Fruit fly (Drosophila melanogaster): Measurements from ENCODE around the gene CG13056.

The CG13056 gene

DNA sequence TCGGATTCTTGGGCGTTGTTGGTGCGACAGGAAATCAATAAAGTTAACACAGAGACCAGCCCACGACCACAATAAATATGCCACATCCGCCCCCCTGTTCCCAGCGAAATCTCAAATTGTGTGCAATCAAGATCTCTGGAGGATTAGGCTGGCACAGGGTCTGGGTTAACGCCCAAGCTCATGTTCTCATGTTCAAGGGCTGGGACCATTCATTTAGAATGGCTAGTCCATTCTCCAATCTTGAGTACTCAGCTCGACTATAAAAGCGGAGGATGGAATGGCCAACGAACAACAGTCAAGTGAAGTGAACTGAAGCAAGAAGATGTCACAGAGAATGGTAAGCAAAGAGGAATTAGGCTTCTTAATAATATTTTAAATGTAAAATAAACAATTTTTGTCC lies at the start of gene CG13056:
Gene CG13056, plus strand, starts transcription at position 301 of the 400 bp plus-strand sequence.
- TF ChIP-seq psq (optimal IDR thresholded peaks at IDR 0.05) (no peak), h (optimal IDR thresholded peaks at IDR 0.05) (no peak), insv (optimal IDR thresholded peaks at IDR 0.05) (no peak), ttk (optimal IDR thresholded peaks at IDR 0.05) (no peak), Myc (optimal IDR thresholded peaks at IDR 0.05) (no peak), Sin3A (optimal IDR thresholded peaks at IDR 0.05) (no peak)

DNA sequence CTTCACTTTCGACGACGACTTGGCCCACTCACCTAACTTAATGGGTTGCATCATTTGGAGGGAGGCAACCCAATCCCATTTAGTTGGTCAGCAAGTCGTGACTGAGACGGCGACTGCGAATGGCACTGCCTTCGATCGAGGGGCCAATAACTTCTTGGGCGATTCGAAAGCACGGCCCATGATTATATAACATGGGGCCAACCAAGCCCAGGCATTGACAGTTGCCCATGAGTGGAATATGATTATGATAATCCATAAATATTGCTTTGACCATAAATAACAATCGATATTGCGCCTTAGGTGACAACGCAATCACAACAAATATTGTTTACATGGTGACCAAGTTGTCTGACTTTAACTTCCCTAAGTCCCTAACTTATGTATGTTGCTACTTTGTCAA lies 49.3 kb upstream of the CG13056 start, which contains the start of gene CG13048:
Gene CG13048, minus strand, starts transcription at position 101 of the 400 bp plus-strand sequence.
- TF ChIP-seq h (optimal IDR thresholded peaks at IDR 0.05) (no peak), Myc (optimal IDR thresholded peaks at IDR 0.05) (no peak), ttk (optimal IDR thresholded peaks at IDR 0.05) (no peak), psq (optimal IDR thresholded peaks at IDR 0.05) (no peak), insv (optimal IDR thresholded peaks at IDR 0.05) (no peak), Sin3A (optimal IDR thresholded peaks at IDR 0.05) (no peak)

- no peak for TF ChIP-seq psq (optimal IDR thresholded peaks at IDR 0.05)
- TF ChIP-seq insv (optimal IDR thresholded peaks at IDR 0.05): no peak
- no peak for TF ChIP-seq ttk (optimal IDR thresholded peaks at IDR 0.05)
- TF ChIP-seq h (optimal IDR thresholded peaks at IDR 0.05): no peak
- TF ChIP-seq Myc (optimal IDR thresholded peaks at IDR 0.05): no peak
- no peak for TF ChIP-seq Sin3A (optimal IDR thresholded peaks at IDR 0.05)
Measured at dm6 chr3L:16285346-16285911, 47.7 kb upstream of the CG13056 start, which contains the start of gene CG13047. TSS of gene CG13047 (minus strand) at chr3L:16285396.

DNA sequence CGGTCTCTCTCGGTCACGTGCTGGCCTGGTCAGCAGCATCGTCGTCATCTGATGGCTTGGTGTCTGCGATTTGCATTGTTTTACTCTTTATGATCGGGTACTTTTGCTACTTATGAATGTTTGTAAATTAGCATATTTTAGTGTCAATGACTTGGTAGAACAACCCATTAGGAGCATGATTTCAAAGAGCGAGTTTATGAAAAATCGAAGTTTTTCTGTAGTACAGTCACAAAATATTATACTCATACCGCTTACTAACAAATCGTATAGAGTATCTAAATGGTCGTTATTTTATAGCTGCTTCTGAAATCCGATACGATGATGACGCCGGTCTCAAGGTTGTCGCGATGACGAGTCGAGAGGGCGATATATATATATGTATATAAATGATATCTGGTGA lies 46.9 kb upstream of the CG13056 start:
- TF ChIP-seq psq (optimal IDR thresholded peaks at IDR 0.05) (no peak), Sin3A (optimal IDR thresholded peaks at IDR 0.05) (no peak), Myc (optimal IDR thresholded peaks at IDR 0.05) (no peak), h (optimal IDR thresholded peaks at IDR 0.05) (no peak), ttk (optimal IDR thresholded peaks at IDR 0.05) (no peak)

- TF ChIP-seq insv (optimal IDR thresholded peaks at IDR 0.05): no peak
- no peak for TF ChIP-seq psq (optimal IDR thresholded peaks at IDR 0.05)
- TF ChIP-seq Myc (optimal IDR thresholded peaks at IDR 0.05): no peak
- no peak for TF ChIP-seq h (optimal IDR thresholded peaks at IDR 0.05)
- no peak for TF ChIP-seq ttk (optimal IDR thresholded peaks at IDR 0.05)
- TF ChIP-seq Sin3A (optimal IDR thresholded peaks at IDR 0.05): no peak
Measured at dm6 chr3L:16288322-16288721, 44.8 kb upstream of the CG13056 start, which contains the start of gene CG13046. TSS of gene CG13046 (minus strand) at chr3L:16288422.

DNA sequence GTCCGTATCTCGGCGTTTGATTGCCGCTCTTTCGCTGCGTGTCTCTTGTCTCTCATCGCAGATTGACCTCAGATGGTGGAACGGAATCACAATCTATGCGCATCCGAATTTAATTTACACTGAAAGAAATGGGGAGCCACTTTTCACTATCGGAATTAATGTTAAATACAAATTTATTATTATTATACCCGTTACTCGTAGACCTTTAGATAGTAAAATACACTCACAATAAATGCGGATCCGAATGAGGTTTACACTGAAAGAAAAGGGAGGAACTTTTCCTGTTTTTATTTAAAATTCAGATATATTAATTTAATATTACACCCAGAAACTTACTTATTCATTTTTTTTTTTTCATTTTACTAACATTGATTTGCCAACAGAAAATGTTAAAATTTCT lies 44.0 kb upstream of the CG13056 start:
- TF ChIP-seq insv (optimal IDR thresholded peaks at IDR 0.05) (no peak), h (optimal IDR thresholded peaks at IDR 0.05) (no peak), psq (optimal IDR thresholded peaks at IDR 0.05) (no peak), Sin3A (optimal IDR thresholded peaks at IDR 0.05) (no peak), ttk (optimal IDR thresholded peaks at IDR 0.05) (no peak), Myc (optimal IDR thresholded peaks at IDR 0.05) (no peak)

DNA sequence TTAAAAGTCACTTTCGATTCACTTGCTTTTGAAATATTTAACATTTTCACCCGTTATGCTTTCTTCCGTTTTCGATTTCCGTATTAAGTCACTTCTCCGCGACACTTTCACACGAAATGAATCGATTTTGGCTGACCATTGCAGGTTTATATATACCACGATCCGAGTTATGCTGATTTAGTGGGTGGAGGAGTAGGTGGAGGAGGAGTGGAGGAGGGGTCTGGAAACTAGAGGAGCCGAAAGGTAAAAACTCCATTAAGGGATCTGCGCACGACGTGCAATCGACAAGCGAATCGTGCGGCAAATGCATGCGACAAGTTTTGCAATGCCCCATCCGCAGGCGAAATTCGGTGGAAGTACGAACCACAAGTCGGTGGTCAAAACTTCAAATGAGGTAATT lies 42.3 kb upstream of the CG13056 start, which contains the start of gene CG13045:
Gene CG13045, minus strand, starts transcription at position 101 of the 400 bp plus-strand sequence.
- TF ChIP-seq h (optimal IDR thresholded peaks at IDR 0.05): no peak
- no peak for TF ChIP-seq psq (optimal IDR thresholded peaks at IDR 0.05)
- TF ChIP-seq ttk (optimal IDR thresholded peaks at IDR 0.05): no peak
- no peak for TF ChIP-seq Myc (optimal IDR thresholded peaks at IDR 0.05)
- no peak for TF ChIP-seq Sin3A (optimal IDR thresholded peaks at IDR 0.05)
- no peak for TF ChIP-seq insv (optimal IDR thresholded peaks at IDR 0.05)

DNA sequence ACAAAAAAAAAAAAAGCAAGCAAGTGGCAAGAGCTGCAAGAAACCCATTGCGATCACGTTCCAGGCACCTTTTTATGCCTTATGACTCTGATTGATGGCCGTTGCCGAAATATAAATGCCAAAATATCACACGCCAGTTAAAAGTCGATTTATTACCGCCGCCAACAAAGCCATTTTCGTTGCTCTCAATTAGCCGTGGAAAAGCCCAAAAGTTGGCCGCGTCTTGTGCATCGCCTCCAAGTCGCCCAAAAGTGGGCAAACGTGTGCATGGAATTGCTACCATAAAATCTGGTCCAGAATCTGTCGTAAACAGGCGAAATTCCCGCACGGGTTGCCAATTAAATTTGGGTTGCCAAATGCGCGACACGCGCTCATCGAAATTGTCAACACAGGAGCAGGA lies 41.4 kb upstream of the CG13056 start:
- TF ChIP-seq insv (optimal IDR thresholded peaks at IDR 0.05): no peak
- TF ChIP-seq ttk (optimal IDR thresholded peaks at IDR 0.05): no peak

dm6 chr3L:16295447-16295846 lies 37.7 kb upstream of the CG13056 start, which contains the start of gene CG4962:
TSS of gene CG4962 (minus strand) at chr3L:16295547.
- TF ChIP-seq psq (optimal IDR thresholded peaks at IDR 0.05): no peak
- no peak for TF ChIP-seq ttk (optimal IDR thresholded peaks at IDR 0.05)
- TF ChIP-seq h (optimal IDR thresholded peaks at IDR 0.05): no peak
- no peak for TF ChIP-seq Sin3A (optimal IDR thresholded peaks at IDR 0.05)
- no peak for TF ChIP-seq Myc (optimal IDR thresholded peaks at IDR 0.05)
- TF ChIP-seq insv (optimal IDR thresholded peaks at IDR 0.05): no peak

DNA sequence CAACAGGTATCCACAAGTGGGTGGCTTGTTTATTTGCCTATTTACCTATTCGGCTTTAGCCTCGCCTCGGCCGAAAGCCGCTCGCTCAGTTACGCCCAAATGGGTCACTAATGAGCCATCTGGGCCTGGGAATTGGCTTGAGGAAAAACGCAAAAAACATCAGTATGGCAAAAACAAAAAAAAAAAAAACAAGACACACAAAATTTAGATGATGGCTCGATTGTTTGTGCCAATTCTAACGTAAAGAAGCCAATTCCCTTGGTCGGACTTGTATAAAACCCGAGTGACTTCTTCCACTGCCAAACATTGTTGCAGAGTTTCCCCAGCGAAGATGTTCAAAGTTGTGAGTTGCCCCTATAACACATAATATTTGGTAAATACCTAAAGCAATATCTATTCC lies 32.0 kb upstream of the CG13056 start, which contains the start of gene CG4982:
Gene CG4982, plus strand, starts transcription at position 301 of the 400 bp plus-strand sequence.
- TF ChIP-seq Sin3A (optimal IDR thresholded peaks at IDR 0.05) (no peak), ttk (optimal IDR thresholded peaks at IDR 0.05) (no peak), Myc (optimal IDR thresholded peaks at IDR 0.05) (no peak), h (optimal IDR thresholded peaks at IDR 0.05) (no peak), psq (optimal IDR thresholded peaks at IDR 0.05) (no peak), insv (optimal IDR thresholded peaks at IDR 0.05) (no peak)

DNA sequence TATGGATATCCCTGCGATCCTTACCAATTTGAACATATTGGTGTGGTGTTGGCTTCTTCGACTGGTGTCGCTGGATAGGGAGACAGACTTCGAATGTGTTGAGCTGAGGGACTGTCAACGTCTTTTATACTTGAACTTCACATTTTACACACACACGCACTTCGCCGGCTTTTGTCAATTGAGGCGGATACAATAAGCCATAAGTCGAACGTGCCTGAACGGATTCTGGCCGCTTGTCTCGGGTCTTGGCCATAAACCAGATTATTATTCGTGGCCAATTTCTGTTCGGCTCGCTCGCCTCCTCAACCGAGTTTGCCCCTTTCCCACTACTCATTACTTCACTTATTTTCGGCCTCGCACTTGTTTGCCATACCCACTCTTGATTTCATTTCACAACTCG lies 30.0 kb upstream of the CG13056 start, which contains the start of gene CG13044:
Gene CG13044, minus strand, starts transcription at position 101 of the 400 bp plus-strand sequence.
- TF ChIP-seq ttk (optimal IDR thresholded peaks at IDR 0.05) (no peak), Myc (optimal IDR thresholded peaks at IDR 0.05) (no peak)

DNA sequence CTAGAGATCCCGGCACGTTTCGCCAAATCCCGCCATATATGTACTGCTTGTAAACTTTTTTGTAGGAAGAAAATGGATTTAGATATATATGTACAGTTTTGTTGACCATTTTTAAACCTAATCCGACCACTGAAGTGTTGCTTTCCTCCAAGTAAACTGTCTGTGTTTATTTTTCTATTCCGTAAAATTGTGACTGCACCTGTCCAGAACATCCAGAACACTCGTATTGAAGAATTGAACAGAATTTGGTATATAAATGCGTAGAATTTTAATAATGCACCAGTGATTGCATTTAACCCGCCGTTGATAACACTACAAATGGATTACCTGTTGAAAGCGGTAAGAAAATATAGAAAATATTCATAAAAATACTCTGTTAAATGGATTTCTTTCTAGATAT lies 29.1 kb upstream of the CG13056 start, which contains the start of gene CG43249:
Gene CG43249, plus strand, starts transcription at position 301 of the 400 bp plus-strand sequence.
- no peak for TF ChIP-seq insv (optimal IDR thresholded peaks at IDR 0.05)
- no peak for TF ChIP-seq psq (optimal IDR thresholded peaks at IDR 0.05)
- no peak for TF ChIP-seq h (optimal IDR thresholded peaks at IDR 0.05)
- no peak for TF ChIP-seq Myc (optimal IDR thresholded peaks at IDR 0.05)
- TF ChIP-seq ttk (optimal IDR thresholded peaks at IDR 0.05): no peak
- TF ChIP-seq Sin3A (optimal IDR thresholded peaks at IDR 0.05): no peak
